Worm (Caenorhabditis elegans): ENCODE data around the gene T24C12.3.
A peak's percentile ranks its signal among the peaks of the same experiment; 100 is the strongest.

The T24C12.3 gene

ce11 chrX:2242568-2243185, 39.0 kb upstream of the T24C12.3 start, which contains the start of gene rpl-11.2 (continued):
- no peak for TF ChIP-seq zfh-2 (GFP tag; conservative IDR thresholded peaks at IDR 0.05)
- peak; percentile 73 for TF ChIP-seq ztf-26 (tag; optimal IDR thresholded peaks at IDR 0.05)
- TF ChIP-seq ztf-18 (tag; optimal IDR thresholded peaks at IDR 0.05) = peak; percentile 45
- peak; percentile 15 for TF ChIP-seq snpc-4 (GFP tag; optimal IDR thresholded peaks at IDR 0.05)
- peak in 3 of 4 experiments; percentile 35 to 69 (median 63) for TF ChIP-seq snpc-4 (tag; optimal IDR thresholded peaks at IDR 0.05)
- TF ChIP-seq pbrm-1 (GFP tag; IDR thresholded peaks at IDR 0.05) = peak; percentile 83
- TF ChIP-seq B0019.2 (GFP tag; conservative IDR thresholded peaks at IDR 0.05) = no peak
- no peak for TF ChIP-seq dpl-1 (GFP tag; optimal IDR thresholded peaks at IDR 0.05)
- no peak for TF ChIP-seq athp-1 (tag; optimal IDR thresholded peaks at IDR 0.05)
- TF ChIP-seq pha-4 (tag; optimal IDR thresholded peaks at IDR 0.05) = peak; percentile 97
- no peak for TF ChIP-seq Y53F4B.3 (GFP tag; IDR thresholded peaks at IDR 0.05)
- TF ChIP-seq K12H6.12 (tag; optimal IDR thresholded peaks at IDR 0.05) = peak; percentile 92
- peak in 1 of 3 experiments; percentile 88 for TF ChIP-seq lin-35 (GFP tag; optimal IDR thresholded peaks at IDR 0.05)
- TF ChIP-seq hsf-1 (GFP tag; IDR thresholded peaks at IDR 0.05) = no peak
- no peak for TF ChIP-seq mel-28 (tag; optimal IDR thresholded peaks at IDR 0.05; ENCODE audit: borderline replicate concordance)
- TF ChIP-seq F52B5.7 (tag; optimal IDR thresholded peaks at IDR 0.05) = no peak
- peak; percentile 66 for TF ChIP-seq somi-1 (GFP tag; optimal IDR thresholded peaks at IDR 0.05)
- peak; percentile 82 for TF ChIP-seq attf-5 (GFP tag; optimal IDR thresholded peaks at IDR 0.05)
- no peak for TF ChIP-seq attf-3 (GFP tag; conservative IDR thresholded peaks at IDR 0.05)
- no peak for TF ChIP-seq unc-130 (GFP tag; optimal IDR thresholded peaks at IDR 0.05)
- peak; percentile 6 for TF ChIP-seq B0261.1 (tag; optimal IDR thresholded peaks at IDR 0.05)
- TF ChIP-seq madf-3 (GFP tag; IDR thresholded peaks at IDR 0.05) = 0 out of 2 replicates have a peak, but pooled peaks have one; percentile 72
- no peak for TF ChIP-seq egrh-3 (GFP tag; IDR thresholded peaks at IDR 0.05)
- no peak for TF ChIP-seq ceh-91 (GFP tag; IDR thresholded peaks at IDR 0.05)
- TF ChIP-seq lin-54 (GFP tag; optimal IDR thresholded peaks at IDR 0.05) = peak; percentile 63
- TF ChIP-seq ceh-100 (GFP tag; IDR thresholded peaks at IDR 0.05) = 0 out of 2 replicates have a peak, but pooled peaks have one; percentile 46
- TF ChIP-seq rpc-1 (optimal IDR thresholded peaks at IDR 0.05) = peak; percentile 27
- no peak for TF ChIP-seq rpc-1 (tag; optimal IDR thresholded peaks at IDR 0.05)
- peak; percentile 5 for TF ChIP-seq die-1 (tag; optimal IDR thresholded peaks at IDR 0.05)
- no peak for TF ChIP-seq fkh-3 (tag; optimal IDR thresholded peaks at IDR 0.05)
- no peak for TF ChIP-seq F49E8.2 (tag; optimal IDR thresholded peaks at IDR 0.05; ENCODE audit: insufficient read depth)
- TF ChIP-seq F23B12.7 (tag; optimal IDR thresholded peaks at IDR 0.05; ENCODE audit: insufficient read depth) = peak; percentile 84
- TF ChIP-seq madf-8 (GFP tag; conservative IDR thresholded peaks at IDR 0.05) = no peak
- TF ChIP-seq madf-10 (tag; optimal IDR thresholded peaks at IDR 0.05) = peak; percentile 82
- no peak for TF ChIP-seq rec-8 (tag; optimal IDR thresholded peaks at IDR 0.05)
- peak; percentile 16 for TF ChIP-seq ztf-3 (GFP tag; optimal IDR thresholded peaks at IDR 0.05)
- peak; percentile 24 for TF ChIP-seq nhr-90 (tag; optimal IDR thresholded peaks at IDR 0.05)
- TF ChIP-seq hmg-20 (GFP tag; IDR thresholded peaks at IDR 0.05) = peak; percentile 74; the same call in 1 of the 2 replicates
- peak; percentile 64 for TF ChIP-seq gei-17 (GFP tag; optimal IDR thresholded peaks at IDR 0.05)
- peak; percentile 74; the same call in 1 of the 2 replicates for TF ChIP-seq egl-18 (GFP tag; IDR thresholded peaks at IDR 0.05)
- peak; percentile 32 for TF ChIP-seq lsl-1 (GFP tag; optimal IDR thresholded peaks at IDR 0.05)
- no peak for TF ChIP-seq hlh-12 (tag; optimal IDR thresholded peaks at IDR 0.05)
- TF ChIP-seq hrde-1 (tag; optimal IDR thresholded peaks at IDR 0.05; ENCODE audit: borderline replicate concordance) = no peak
- no peak for TF ChIP-seq madf-6 (GFP tag; IDR thresholded peaks at IDR 0.05)
- TF ChIP-seq cebp-2 (GFP tag; IDR thresholded peaks at IDR 0.05) = no peak
- TF ChIP-seq mes-4 (tag; optimal IDR thresholded peaks at IDR 0.05) = no peak
- peak; percentile 40 for TF ChIP-seq ztf-22 (GFP tag; optimal IDR thresholded peaks at IDR 0.05)
- 0 out of 2 replicates have a peak, but pooled peaks have one; percentile 52 for TF ChIP-seq ztf-6 (GFP tag; IDR thresholded peaks at IDR 0.05)

Data from whole organism, young adult.